Fruit fly (Drosophila melanogaster) whole organism, embryonic: Measurements from ENCODE around the gene Ddc.

Source experiments
- B-H1 ChIP-seq: fragments of 200-800 bp; sonication (Bioruptor generic); IDR thresholded peaks from 3 replicates; pipeline ENCODE4 v1.3.6; 2022; ENCODE audit warnings: missing biosample characterization, missing genetic modification characterization
- C15 ChIP-seq: fragments of 200-800 bp; sonication (Bioruptor generic); IDR thresholded peaks from 3 replicates; pipeline ENCODE4 v1.3.6; 2022; ENCODE audit warnings: missing biosample characterization, missing genetic modification characterization
- CG10209 ChIP-seq: fragments of 200-800 bp; sonication (Bioruptor generic); optimal IDR thresholded peaks from 3 replicates; lab custom pipeline; 2017; ENCODE audit warnings: missing biosample characterization, mild to moderate bottlenecking, missing genetic modification characterization, missing genetic modification reagents
- CG10267 ChIP-seq: fragments of 200-800 bp; sonication (Bioruptor generic); optimal IDR thresholded peaks from 2 replicates; lab custom pipeline; 2018; ENCODE audit warnings: missing biosample characterization, mild to moderate bottlenecking, missing genetic modification characterization, moderate library complexity
- CG1233 ChIP-seq: fragments of 200-800 bp; sonication (Bioruptor generic); optimal IDR thresholded peaks from 4 replicates; lab custom pipeline; 2018; ENCODE audit warnings: missing biosample characterization, mild to moderate bottlenecking, missing genetic modification characterization
- CG13296 ChIP-seq: fragments of 200-800 bp; sonication (Bioruptor generic); optimal IDR thresholded peaks from 3 replicates; lab custom pipeline; 2018; ENCODE audit warnings: missing biosample characterization, mild to moderate bottlenecking, missing genetic modification characterization
- CG15073 ChIP-seq: fragments of 200-800 bp; sonication (Bioruptor generic); optimal IDR thresholded peaks from 2 replicates; lab custom pipeline; 2016; ENCODE audit warnings: missing biosample characterization, missing genetic modification characterization
- CG1529 ChIP-seq: fragments of 200-800 bp; sonication (Bioruptor generic); optimal IDR thresholded peaks from 3 replicates; lab custom pipeline; 2018; ENCODE audit warnings: missing biosample characterization, missing genetic modification characterization
- CG15696 ChIP-seq: fragments of 200-800 bp; sonication (Bioruptor generic); optimal IDR thresholded peaks from 2 replicates; lab custom pipeline; 2019; ENCODE audit warnings: missing biosample characterization, mild to moderate bottlenecking, missing genetic modification characterization, moderate library complexity
- CG1647 ChIP-seq: fragments of 200-800 bp; sonication (Bioruptor generic); optimal IDR thresholded peaks from 3 replicates; lab custom pipeline; 2016; ENCODE audit warnings: missing biosample characterization, missing genetic modification characterization
- CG17612 ChIP-seq: fragments of 200-800 bp; sonication (Bioruptor generic); IDR thresholded peaks from 2 replicates; pipeline ENCODE4 v1.3.6; 2022; ENCODE audit warnings: missing biosample characterization, missing genetic modification characterization
- CG17802 ChIP-seq: fragments of 200-800 bp; sonication (Bioruptor generic); optimal IDR thresholded peaks from 2 replicates; lab custom pipeline; 2018; ENCODE audit warnings: missing biosample characterization, mild to moderate bottlenecking, missing genetic modification characterization, moderate library complexity
- CG2202 ChIP-seq: fragments of 200-800 bp; sonication (Bioruptor generic); optimal IDR thresholded peaks from 2 replicates; lab custom pipeline; 2018; ENCODE audit warnings: missing biosample characterization, mild to moderate bottlenecking, missing genetic modification characterization
- CG2678 ChIP-seq: fragments of 200-800 bp; sonication (Bioruptor generic); optimal IDR thresholded peaks from 3 replicates; lab custom pipeline; 2019; ENCODE audit warnings: missing biosample characterization, mild to moderate bottlenecking, missing genetic modification characterization, moderate library complexity
- CG32767 ChIP-seq: fragments of 200-800 bp; sonication (Bioruptor generic); IDR thresholded peaks from 2 replicates; pipeline ENCODE4 v1.3.6; 2022; ENCODE audit warnings: missing biosample characterization, missing genetic modification characterization
- CG3726 ChIP-seq: fragments of 200-800 bp; sonication (Bioruptor generic); IDR thresholded peaks from 3 replicates; pipeline ENCODE4, ENCODE4 v1.3.6; 2022; ENCODE audit warnings: missing biosample characterization, missing genetic modification characterization
- CG5953 ChIP-seq: fragments of 200-800 bp; sonication (Bioruptor generic); IDR thresholded peaks from 2 replicates; pipeline ENCODE4 v1.3.6; 2022; ENCODE audit warnings: missing biosample characterization, missing genetic modification characterization
- CG6854 ChIP-seq: fragments of 200-800 bp; sonication (Bioruptor generic); optimal IDR thresholded peaks from 3 replicates; lab custom pipeline; 2017; ENCODE audit warnings: missing biosample characterization, mild to moderate bottlenecking, missing genetic modification characterization
- CG8359 ChIP-seq: fragments of 200-800 bp; sonication (Bioruptor generic); optimal IDR thresholded peaks from 2 replicates; lab custom pipeline; 2017; ENCODE audit warnings: missing biosample characterization, mild to moderate bottlenecking, missing genetic modification characterization, borderline replicate concordance
- CG8478 ChIP-seq: fragments of >200 bp; optimal IDR thresholded peaks from 2 replicates; lab custom pipeline; 2018
- CHES-1-like ChIP-seq: fragments of 200-800 bp; sonication (Bioruptor generic); optimal IDR thresholded peaks from 2 replicates; lab custom pipeline; 2016; ENCODE audit warnings: missing biosample characterization, missing genetic modification characterization
- Camta ChIP-seq: fragments of 200-800 bp; sonication (Bioruptor generic); optimal IDR thresholded peaks from 2 replicates; lab custom pipeline; 2016; ENCODE audit warnings: missing biosample characterization, missing genetic modification characterization
- Elba2 ChIP-seq: fragments of 200-800 bp; sonication (Bioruptor generic); optimal IDR thresholded peaks from 3 replicates; lab custom pipeline; 2016; ENCODE audit warnings: missing biosample characterization, missing genetic modification characterization
- Fer2 ChIP-seq: fragments of 200-800 bp; sonication (Bioruptor generic); optimal IDR thresholded peaks from 2 replicates; lab custom pipeline; 2018; ENCODE audit warnings: missing biosample characterization, mild to moderate bottlenecking, missing genetic modification characterization, moderate library complexity
- Fer3 ChIP-seq: fragments of 200-800 bp; sonication (Bioruptor generic); optimal IDR thresholded peaks from 2 replicates; lab custom pipeline; 2018; ENCODE audit warnings: missing biosample characterization, mild to moderate bottlenecking, missing genetic modification characterization, moderate library complexity
- HHEX ChIP-seq: fragments of 200-800 bp; sonication (Bioruptor generic); optimal IDR thresholded peaks from 3 replicates; lab custom pipeline; 2017; ENCODE audit warnings: missing biosample characterization, mild to moderate bottlenecking, missing genetic modification characterization, missing genetic modification reagents
- HLH3B ChIP-seq: fragments of 200-800 bp; sonication (Bioruptor generic); IDR thresholded peaks from 2 replicates; pipeline ENCODE4 v1.3.6; 2022; ENCODE audit warnings: missing biosample characterization, missing genetic modification characterization
- MESR4 ChIP-seq: fragments of 200-800 bp; sonication (Bioruptor generic); optimal IDR thresholded peaks from 2 replicates; lab custom pipeline; 2018; ENCODE audit warnings: missing biosample characterization, mild to moderate bottlenecking, missing genetic modification characterization, moderate library complexity
- Max ChIP-seq: fragments of 200-800 bp; sonication (Bioruptor generic); optimal IDR thresholded peaks from 2 replicates; lab custom pipeline; 2016; ENCODE audit warnings: missing biosample characterization, mild to moderate bottlenecking, missing genetic modification characterization
- Oli ChIP-seq: fragments of 200-800 bp; sonication (Bioruptor generic); optimal IDR thresholded peaks from 2 replicates; lab custom pipeline; 2018; ENCODE audit warnings: missing biosample characterization, mild to moderate bottlenecking, missing genetic modification characterization, moderate library complexity
- Pdp1 ChIP-seq, 2 experiments: fragments of 200-800 bp; sonication (Bioruptor generic); optimal IDR thresholded peaks; 3 replicates each; lab custom pipeline; 2016; ENCODE audit warnings: missing biosample characterization in 2 of 2, missing genetic modification characterization in 2 of 2, mild to moderate bottlenecking in 1 of 2, moderate library complexity in 1 of 2
- Ptx1 ChIP-seq: fragments of 200-800 bp; sonication (Bioruptor generic); IDR thresholded peaks from 2 replicates; pipeline ENCODE4 v1.3.6; 2022; ENCODE audit warnings: missing biosample characterization, missing genetic modification characterization
- Xbp1 ChIP-seq: fragments of 200-800 bp; sonication (Bioruptor generic); optimal IDR thresholded peaks from 3 replicates; lab custom pipeline; 2016; ENCODE audit warnings: missing biosample characterization, mild to moderate bottlenecking, missing genetic modification characterization
- ap ChIP-seq: fragments of 200-800 bp; sonication (Bioruptor generic); IDR thresholded peaks from 2 replicates; pipeline ENCODE4 v1.3.6; 2022; ENCODE audit warnings: missing biosample characterization, missing genetic modification characterization
- br ChIP-seq: fragments of >200 bp; optimal IDR thresholded peaks from 2 replicates; lab custom pipeline; 2017
- eve ChIP-seq, 2 experiments: fragments of >200 bp; optimal IDR thresholded peaks; 2 replicates each; lab custom pipeline; 2017; ENCODE audit warnings: missing biosample characterization in 2 of 2, missing genetic modification characterization in 2 of 2
- gfzf ChIP-seq: fragments of 200-800 bp; sonication (Bioruptor generic); optimal IDR thresholded peaks from 2 replicates; lab custom pipeline; 2016; ENCODE audit warnings: missing biosample characterization, mild to moderate bottlenecking, missing genetic modification characterization, moderate library complexity
- hb ChIP-seq: fragments of 200-800 bp; sonication (Bioruptor generic); IDR thresholded peaks from 3 replicates; pipeline ENCODE4 v1.3.6; 2022; ENCODE audit warnings: missing biosample characterization, missing genetic modification characterization; ENCODE audit not compliant: partially characterized antibody
- ken ChIP-seq: fragments of 200-800 bp; sonication (Bioruptor generic); IDR thresholded peaks from 3 replicates; pipeline ENCODE4 v1.3.6; 2022; ENCODE audit warnings: missing biosample characterization, missing genetic modification characterization
- lola ChIP-seq, 3 experiments: fragments of >200 bp in 2 of 3; fragments of 200-800 bp in 1 of 3; sonication (Bioruptor generic) in 1 of 3; optimal IDR thresholded peaks; 2 replicates each; lab custom pipeline; 2017 to 2019; ENCODE audit warnings: missing biosample characterization in 3 of 3, missing genetic modification characterization in 3 of 3, mild to moderate bottlenecking in 1 of 3, moderate library complexity in 1 of 3
- oc ChIP-seq: fragments of 200-800 bp; sonication (Bioruptor generic); optimal IDR thresholded peaks from 2 replicates; lab custom pipeline; 2018; ENCODE audit warnings: missing biosample characterization, mild to moderate bottlenecking, missing genetic modification characterization, moderate library complexity
- ro ChIP-seq: fragments of 200-800 bp; sonication (Bioruptor generic); IDR thresholded peaks from 2 replicates; pipeline ENCODE4 v1.3.6; 2022; ENCODE audit warnings: missing biosample characterization, missing genetic modification characterization
- seq ChIP-seq: fragments of 200-800 bp; sonication (Bioruptor generic); IDR thresholded peaks from 2 replicates; pipeline ENCODE4 v1.3.6; 2022; ENCODE audit warnings: missing biosample characterization, missing genetic modification characterization
- sima ChIP-seq: fragments of 200-800 bp; sonication (Bioruptor generic); optimal IDR thresholded peaks from 2 replicates; lab custom pipeline; 2016; ENCODE audit warnings: missing biosample characterization, missing genetic modification characterization
- tll ChIP-seq, 2 experiments: fragments of 200-800 bp in 1 of 2; fragments of >200 bp in 1 of 2; sonication (Bioruptor generic) in 1 of 2; optimal IDR thresholded peaks; 2 replicates each; lab custom pipeline; 2017 to 2019; ENCODE audit warnings: missing biosample characterization in 2 of 2, missing genetic modification characterization in 2 of 2, mild to moderate bottlenecking in 1 of 2, moderate library complexity in 1 of 2
- wdn ChIP-seq: fragments of 200-800 bp; sonication (Bioruptor generic); IDR thresholded peaks from 2 replicates; pipeline ENCODE4 v1.3.6; 2022; ENCODE audit warnings: missing biosample characterization, missing genetic modification characterization
- wek ChIP-seq: fragments of 200-800 bp; sonication (Bioruptor generic); optimal IDR thresholded peaks from 3 replicates; lab custom pipeline; 2018; ENCODE audit warnings: missing biosample characterization, mild to moderate bottlenecking, missing genetic modification characterization, moderate library complexity
- wor ChIP-seq: fragments of 200-800 bp; sonication (Bioruptor generic); IDR thresholded peaks from 2 replicates; pipeline ENCODE4 v1.3.6; 2022; ENCODE audit warnings: missing biosample characterization, missing genetic modification characterization

Gene Ddc

dm6 chr2L:19164933-19165813 is 45.1 kb upstream of the Ddc start (continued):
- TF ChIP-seq CG3726 (peak; percentile 96), CG8359 (GFP tag; lab: Kevin White, UChicago) (peak; percentile 90), Ptx1 (GFP tag; lab: Robert Waterston, UW) (peak; percentile 97), C15 (GFP tag; lab: Robert Waterston, UW) (peak; percentile 92; the same call in 2 of the 3 replicates), eve (GFP tag; optimal IDR thresholded peaks at IDR 0.05; lab: Kevin White, UChicago) (peak in 1 of 2 experiments; percentile 38), Elba2 (GFP tag; lab: Kevin White, UChicago) (peak; percentile 54), Xbp1 (GFP tag; lab: Kevin White, UChicago) (peak; percentile 98), hb (GFP tag; lab: Robert Waterston, UW) (no peak), CG2202 (tag; lab: Kevin White, UChicago) (peak; percentile 92), oc (peak; percentile 98), Camta (GFP tag; lab: Kevin White, UChicago) (peak; percentile 98), CHES-1-like (GFP tag; lab: Kevin White, UChicago) (peak; percentile 92), ken (GFP tag; lab: Robert Waterston, UW) (peak; percentile 95), lola (GFP tag; optimal IDR thresholded peaks at IDR 0.05; lab: Kevin White, UChicago) (peak in 1 of 3 experiments; percentile 94), CG2678 (tag; lab: Kevin White, UChicago) (peak; percentile 98), Oli (peak; percentile 97), HLH3B (GFP tag; lab: Robert Waterston, UW) (peak; percentile 98), CG15073 (peak; percentile 82), ap (GFP tag; lab: Robert Waterston, UW) (peak; percentile 95), gfzf (GFP tag; lab: Kevin White, UChicago) (peak; percentile 7), CG8478 (lab: Kevin White, UChicago) (no peak), Max (GFP tag; lab: Kevin White, UChicago) (peak; percentile 93), CG10209 (peak; percentile 96), seq (GFP tag; lab: Robert Waterston, UW) (peak; percentile 97), Pdp1 (GFP tag; optimal IDR thresholded peaks at IDR 0.05; lab: Kevin White, UChicago) (peak; percentile 94 to 97), CG1233 (GFP tag; lab: Kevin White, UChicago) (peak; percentile 94), wdn (peak; percentile 94), CG6854 (peak; percentile 94), CG32767 (peak; percentile 96), br (no peak), sima (GFP tag; lab: Kevin White, UChicago) (peak; percentile 92), wor (GFP tag; lab: Robert Waterston, UW) (peak; percentile 96), CG17802 (tag; lab: Kevin White, UChicago) (peak; percentile 85), tll (GFP tag; optimal IDR thresholded peaks at IDR 0.05; lab: Kevin White, UChicago) (peak in 1 of 2 experiments; percentile 24), Fer3 (tag; lab: Kevin White, UChicago) (peak; percentile 97), CG10267 (tag; lab: Kevin White, UChicago) (peak; percentile 95), CG13296 (GFP tag; lab: Kevin White, UChicago) (peak; percentile 95), ro (GFP tag; lab: Robert Waterston, UW) (peak; percentile 92), wek (GFP tag; lab: Kevin White, UChicago) (peak; percentile 72), MESR4 (GFP tag; lab: Kevin White, UChicago) (peak; percentile 41), CG15696 (tag; lab: Kevin White, UChicago) (peak; percentile 91), CG1529 (GFP tag; lab: Kevin White, UChicago) (peak; percentile 95), CG1647 (GFP tag; lab: Kevin White, UChicago) (peak; percentile 90), CG17612 (peak; percentile 93), B-H1 (GFP tag; lab: Robert Waterston, UW) (peak; percentile 97), HHEX (GFP tag; lab: Kevin White, UChicago) (peak; percentile 97), CG5953 (GFP tag; lab: Robert Waterston, UW) (peak; percentile 92), Fer2 (tag; lab: Kevin White, UChicago) (peak; percentile 91)
